Fruit fly (Drosophila melanogaster) Kc167 (cell line): ENCODE data around the gene Neto.

Experiments used
- Myc ChIP-seq: fragments of >200 bp; optimal IDR thresholded peaks from 2 replicates; lab custom pipeline; 2017; ENCODE audit warnings: missing external identifiers
- h ChIP-seq: fragments of >200 bp; optimal IDR thresholded peaks from 3 replicates; lab custom pipeline; 2018; ENCODE audit warnings: missing external identifiers
- psq ChIP-seq: fragments of >200 bp; optimal IDR thresholded peaks from 2 replicates; lab custom pipeline; 2017; ENCODE audit warnings: missing external identifiers
- ttk ChIP-seq: sonication (Bioruptor generic); optimal IDR thresholded peaks from 2 replicates; lab custom pipeline; 2017; ENCODE audit warnings: missing external identifiers

DNA sequence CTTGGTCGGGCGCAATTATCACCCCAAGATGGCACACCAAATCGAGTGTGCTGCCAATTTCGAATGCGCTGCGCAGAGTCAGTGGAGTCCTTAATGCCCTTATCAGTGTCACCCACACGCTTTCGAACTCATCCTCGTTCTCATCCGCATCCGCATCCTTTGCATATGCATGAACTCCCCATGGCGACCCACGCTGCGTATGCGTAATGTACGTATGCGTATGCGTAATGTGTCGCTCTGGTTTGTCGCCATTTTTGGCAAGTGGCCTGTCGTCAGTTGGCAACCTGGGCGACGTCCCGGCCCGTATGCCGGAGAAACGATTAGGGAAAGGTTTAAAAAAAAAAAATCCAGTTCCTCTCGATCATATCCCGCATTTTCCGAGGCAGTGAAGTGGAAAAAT is 33.3 kb downstream of the Neto start:
- TF ChIP-seq ttk (lab: Kevin White, UChicago) (no peak), Myc (lab: Kevin White, UChicago) (no peak), h (lab: Kevin White, UChicago) (no peak), psq (lab: Kevin White, UChicago) (no peak)
